Worm (Caenorhabditis elegans) whole organism, L1 larva: Measurements from ENCODE around the gene str-255.

Source experiments
- C04F5.9 ChIP-seq: sonication (generic microtip); optimal IDR thresholded peaks from 2 replicates; lab custom pipeline; 2016; ENCODE audit warnings: missing genetic modification characterization, missing compliant biosample characterization
- C34B4.2 ChIP-seq: sonication (generic microtip); optimal IDR thresholded peaks from 2 replicates; lab custom pipeline; 2017; ENCODE audit warnings: mild to moderate bottlenecking, missing genetic modification characterization, missing compliant biosample characterization
- blmp-1 ChIP-seq: fragments of 150-350 bp; optimal IDR thresholded peaks from 2 replicates; lab custom pipeline; 2014; ENCODE audit warnings: missing biosample characterization, missing genetic modification characterization
- ceh-63 ChIP-seq: fragments of 200-800 bp; sonication (Bioruptor generic); optimal IDR thresholded peaks from 2 replicates; lab custom pipeline; 2018; ENCODE audit warnings: mild to moderate bottlenecking, missing genetic modification characterization, missing compliant biosample characterization
- ceh-8 ChIP-seq: fragments of 200-800 bp; sonication (Bioruptor generic); optimal IDR thresholded peaks from 2 replicates; lab custom pipeline; 2018; ENCODE audit warnings: mild to moderate bottlenecking, missing genetic modification characterization, moderate library complexity, missing compliant biosample characterization
- ceh-88 ChIP-seq: fragments of 200-800 bp; sonication (Bioruptor generic); IDR thresholded peaks from 2 replicates; pipeline ENCODE4 v1.3.6; 2022; ENCODE audit warnings: missing genetic modification characterization, missing compliant biosample characterization
- ces-1 ChIP-seq: fragments of 150-350 bp; optimal IDR thresholded peaks from 2 replicates; lab custom pipeline; 2014; ENCODE audit warnings: missing biosample characterization, missing genetic modification reagents, missing genetic modification characterization
- dpl-1 ChIP-seq, 3 experiments: fragments of 150-350 bp in 2 of 3; sonication (generic microtip) in 1 of 3; optimal IDR thresholded peaks; 2 replicates each; lab custom pipeline; 2014 to 2017; ENCODE audit warnings: missing biosample characterization in 3 of 3, missing genetic modification characterization in 3 of 3, missing genetic modification reagents in 3 of 3
- efl-1 ChIP-seq, 4 experiments: fragments of 150-350 bp; optimal IDR thresholded peaks in 3 of 4; peaks in 1 of 4; 1 replicate in 1 of 4; 2 replicates in 3 of 4; lab custom pipeline; 2014; ENCODE audit warnings: missing biosample characterization in 2 of 4, missing genetic modification characterization in 2 of 4, missing genetic modification reagents in 2 of 4
- egl-13 ChIP-seq: sonication (generic microtip); optimal IDR thresholded peaks from 2 replicates; lab custom pipeline; 2016; ENCODE audit warnings: missing genotype, missing genetic modification reagents, missing genetic modification characterization, missing compliant biosample characterization
- fkh-8 ChIP-seq: sonication (generic microtip); optimal IDR thresholded peaks from 2 replicates; lab custom pipeline; 2016; ENCODE audit warnings: mild to moderate bottlenecking, missing genetic modification characterization, missing compliant biosample characterization
- fos-1 ChIP-seq: fragments of 150-350 bp; optimal IDR thresholded peaks from 2 replicates; lab custom pipeline; 2014; ENCODE audit warnings: missing biosample characterization, missing genetic modification characterization
- hlh-17 ChIP-seq: fragments of 200-800 bp; sonication (Bioruptor generic); optimal IDR thresholded peaks from 2 replicates; lab custom pipeline; 2018; ENCODE audit warnings: missing genetic modification characterization, mild to moderate bottlenecking, missing compliant biosample characterization, moderate library complexity, borderline replicate concordance
- irx-1 ChIP-seq: sonication (generic microtip); optimal IDR thresholded peaks from 2 replicates; lab custom pipeline; 2016; ENCODE audit warnings: missing genetic modification characterization, missing compliant biosample characterization
- isw-1 ChIP-seq: fragments of 200-800 bp; sonication (Bioruptor generic); IDR thresholded peaks from 2 replicates; pipeline ENCODE4 v1.3.6; 2022; ENCODE audit warnings: missing genetic modification characterization, missing compliant biosample characterization
- jun-1 ChIP-seq: fragments of 150-350 bp; optimal IDR thresholded peaks from 2 replicates; lab custom pipeline; 2014; ENCODE audit warnings: missing biosample characterization, missing genetic modification reagents, missing genetic modification characterization
- lin-13 ChIP-seq: fragments of 150-350 bp; optimal IDR thresholded peaks from 2 replicates; lab custom pipeline; 2014; ENCODE audit warnings: missing biosample characterization, missing genetic modification reagents, missing genetic modification characterization
- mdl-1 ChIP-seq, 2 experiments: fragments of 150-350 bp; optimal IDR thresholded peaks; 2 replicates each; lab custom pipeline; 2014 to 2017; ENCODE audit warnings: missing biosample characterization in 2 of 2, missing genetic modification characterization in 2 of 2, inconsistent platforms in 1 of 2
- nhr-19 ChIP-seq: fragments of 200-800 bp; sonication (Bioruptor generic); conservative IDR thresholded peaks from 2 replicates; pipeline ENCODE4 v1.3.6; 2022; ENCODE audit warnings: missing genetic modification characterization, missing compliant biosample characterization
- nhr-47 ChIP-seq: sonication (generic microtip); optimal IDR thresholded peaks from 2 replicates; lab custom pipeline; 2016; ENCODE audit warnings: mild to moderate bottlenecking, missing genetic modification characterization, moderate library complexity, missing compliant biosample characterization
- nhr-71 ChIP-seq: sonication (generic microtip); optimal IDR thresholded peaks from 2 replicates; lab custom pipeline; 2016; ENCODE audit warnings: mild to moderate bottlenecking, missing genetic modification characterization, moderate library complexity, missing compliant biosample characterization
- nhr-77 ChIP-seq: fragments of 150-350 bp; optimal IDR thresholded peaks from 2 replicates; lab custom pipeline; 2014; ENCODE audit warnings: missing biosample characterization, missing genetic modification characterization
- nhr-84 ChIP-seq: sonication (generic microtip); optimal IDR thresholded peaks from 2 replicates; lab custom pipeline; 2017; ENCODE audit warnings: missing biosample characterization, missing genetic modification characterization
- pag-3 ChIP-seq: sonication (generic microtip); optimal IDR thresholded peaks from 2 replicates; lab custom pipeline; 2017; ENCODE audit warnings: missing genetic modification characterization, mild to moderate bottlenecking, missing compliant biosample characterization, antibody characterized with exemption, borderline replicate concordance; ENCODE audit not compliant: insufficient read depth
- rnt-1 ChIP-seq: sonication (generic microtip); optimal IDR thresholded peaks from 2 replicates; lab custom pipeline; 2016; ENCODE audit warnings: mild to moderate bottlenecking, missing genetic modification characterization, moderate library complexity, missing compliant biosample characterization
- sup-37 ChIP-seq: fragments of 200-800 bp; sonication (Bioruptor generic); optimal IDR thresholded peaks from 2 replicates; lab custom pipeline; 2018; ENCODE audit warnings: mild to moderate bottlenecking, missing genetic modification characterization, missing compliant biosample characterization
- tlp-1 ChIP-seq: fragments of 150-350 bp; optimal IDR thresholded peaks from 2 replicates; lab custom pipeline; 2014; ENCODE audit warnings: missing biosample characterization, missing genetic modification characterization
- unc-30 ChIP-seq: sonication (generic microtip); optimal IDR thresholded peaks from 2 replicates; lab custom pipeline; 2017; ENCODE audit warnings: missing biosample characterization, missing genetic modification characterization
- unc-62 ChIP-seq: fragments of 150-350 bp; optimal IDR thresholded peaks from 2 replicates; lab custom pipeline; 2014; ENCODE audit warnings: missing biosample characterization, missing genetic modification reagents, missing genetic modification characterization
- unc-86 ChIP-seq: sonication (generic microtip); optimal IDR thresholded peaks from 2 replicates; lab custom pipeline; 2016; ENCODE audit warnings: missing genetic modification characterization, missing compliant biosample characterization
- xbp-1 ChIP-seq: sonication (generic microtip); optimal IDR thresholded peaks from 2 replicates; lab custom pipeline; 2016; ENCODE audit warnings: missing genetic modification characterization, missing compliant biosample characterization
- zag-1 ChIP-seq: fragments of 150-350 bp; optimal IDR thresholded peaks from 2 replicates; lab custom pipeline; 2014; ENCODE audit warnings: missing biosample characterization, missing genetic modification characterization
- zip-4 ChIP-seq: fragments of 200-800 bp; sonication (Bioruptor generic); optimal IDR thresholded peaks from 2 replicates; lab custom pipeline; 2018; ENCODE audit warnings: mild to moderate bottlenecking, missing genetic modification characterization, moderate library complexity, missing compliant biosample characterization
- ztf-4 ChIP-seq: fragments of 150-350 bp; optimal IDR thresholded peaks from 2 replicates; lab custom pipeline; 2014; ENCODE audit warnings: missing biosample characterization, missing genetic modification characterization

The str-255 gene

ce11 chrV:2191122-2191521 is 27.5 kb upstream of the str-255 start, which contains the start of gene srbc-42:
Gene srbc-42, minus strand, starts transcription at chrV:2191222.
- TF ChIP-seq nhr-77 (no peak), xbp-1 (no peak), fkh-8 (tag; lab: Kevin White, UChicago) (no peak), nhr-47 (no peak), jun-1 (no peak)

DNA sequence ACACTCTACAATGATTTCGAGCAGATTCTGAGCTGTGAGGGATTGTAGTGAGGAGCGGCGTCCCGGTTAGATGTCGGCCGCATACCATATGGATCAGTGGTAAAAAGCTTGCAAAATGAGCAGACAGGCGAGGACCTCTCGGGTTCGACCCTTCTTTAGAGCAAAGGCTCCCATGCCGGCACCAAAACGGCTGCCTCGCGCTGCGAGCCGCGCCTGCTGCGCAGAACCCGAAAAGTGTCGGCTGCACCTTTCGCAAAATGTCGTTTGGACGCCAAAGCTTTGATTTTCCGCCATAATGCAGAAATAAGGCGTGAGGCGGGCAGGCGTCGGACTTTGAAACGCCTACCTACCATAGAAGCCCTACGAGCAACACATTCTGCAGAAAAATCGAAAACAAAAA is 26.7 kb upstream of the str-255 start:
- TF ChIP-seq blmp-1 (tag; lab: Kevin White, UChicago) (no peak), zag-1 (tag; lab: Kevin White, UChicago) (no peak), unc-30 (tag; lab: Kevin White, UChicago) (no peak), zip-4 (GFP tag; lab: Kevin White, UChicago) (no peak), irx-1 (no peak), fos-1 (no peak), nhr-19 (no peak), ceh-63 (GFP tag; lab: Kevin White, UChicago) (no peak), ztf-4 (tag; lab: Kevin White, UChicago) (no peak), nhr-71 (tag; lab: Kevin White, UChicago) (no peak), unc-62 (GFP tag; lab: Kevin White, UChicago) (no peak), ceh-88 (GFP tag; lab: Robert Waterston, UW) (no peak), isw-1 (GFP tag; lab: Robert Waterston, UW) (no peak), sup-37 (GFP tag; lab: Kevin White, UChicago) (no peak), rnt-1 (tag; lab: Kevin White, UChicago) (no peak), egl-13 (no peak), mdl-1 (tag; optimal IDR thresholded peaks at IDR 0.05; lab: Kevin White, UChicago) (no peak), C04F5.9 (no peak)

DNA sequence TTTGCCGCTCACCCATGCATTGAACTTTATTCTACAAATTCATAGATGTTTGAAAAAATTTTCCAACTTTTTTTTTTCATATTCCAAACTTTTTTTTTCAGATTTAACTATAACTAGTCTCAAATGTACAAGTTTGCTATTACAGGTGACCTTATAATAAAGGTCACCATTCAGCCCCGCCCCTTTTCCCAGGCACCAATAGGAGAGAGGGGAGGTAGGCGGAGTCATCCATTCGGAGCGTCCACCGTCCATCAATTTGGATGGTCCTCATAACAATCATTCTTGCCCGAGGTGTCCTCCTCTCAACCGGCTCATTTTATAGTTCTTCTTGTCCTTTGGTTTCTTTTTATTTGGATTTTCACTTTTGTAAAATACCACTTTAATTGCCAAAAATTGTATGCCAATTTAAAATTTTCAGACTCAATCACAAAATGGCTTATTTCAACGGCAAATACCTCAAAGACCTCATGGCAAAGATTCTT is 24.3 kb upstream of the str-255 start, which contains the start of gene Y5H2B.3:
Gene Y5H2B.3, plus strand, starts transcription at position 432 of the 482 bp plus-strand sequence.
- TF ChIP-seq hlh-17 (GFP tag; lab: Kevin White, UChicago) = no peak
- TF ChIP-seq unc-86 (tag; lab: Kevin White, UChicago) = no peak
- no peak for TF ChIP-seq xbp-1
- TF ChIP-seq nhr-19 = no peak
- no peak for TF ChIP-seq tlp-1 (tag; lab: Kevin White, UChicago)
- no peak for TF ChIP-seq pag-3 (tag; lab: Kevin White, UChicago)
- TF ChIP-seq nhr-84 (tag; lab: Kevin White, UChicago) = no peak
- no peak for TF ChIP-seq sup-37 (GFP tag; lab: Kevin White, UChicago)
- TF ChIP-seq fkh-8 (tag; lab: Kevin White, UChicago) = no peak
- no peak for TF ChIP-seq lin-13 (GFP tag; lab: Kevin White, UChicago)
- TF ChIP-seq ces-1 (GFP tag; lab: Kevin White, UChicago) = no peak

DNA sequence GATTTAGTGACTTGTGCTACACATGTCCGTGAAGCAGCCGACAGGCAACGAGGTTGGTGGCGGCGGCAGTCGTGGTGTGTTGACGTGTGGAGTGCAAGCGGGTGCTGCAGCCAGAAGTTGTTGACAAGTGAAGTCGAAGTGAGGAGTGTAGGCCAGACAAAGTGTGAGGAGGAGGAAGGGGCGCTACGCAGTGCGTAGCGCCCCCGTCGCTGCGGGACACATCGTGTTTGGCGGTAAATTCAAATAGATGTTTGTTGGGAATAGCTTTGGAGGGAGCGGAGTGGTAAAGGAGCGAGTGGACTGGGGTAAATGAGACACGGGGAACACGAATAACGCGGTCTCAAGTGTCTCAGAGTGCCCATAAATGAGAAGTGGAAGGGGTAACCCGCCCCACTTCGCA is 21.9 kb upstream of the str-255 start:
- TF ChIP-seq efl-1 (optimal IDR thresholded peaks at IDR 0.05; lab: Kevin White, UChicago) (no peak), efl-1 (GFP tag; optimal IDR thresholded peaks at IDR 0.05 in 1 of 2; lab: Kevin White, UChicago) (peak in 1 of 2 experiments; percentile 10), pag-3 (tag; lab: Kevin White, UChicago) (no peak), C34B4.2 (no peak), dpl-1 (GFP tag; optimal IDR thresholded peaks at IDR 0.05; lab: Kevin White, UChicago) (peak in 1 of 3 experiments; percentile 1), fkh-8 (tag; lab: Kevin White, UChicago) (no peak), C04F5.9 (no peak)

DNA sequence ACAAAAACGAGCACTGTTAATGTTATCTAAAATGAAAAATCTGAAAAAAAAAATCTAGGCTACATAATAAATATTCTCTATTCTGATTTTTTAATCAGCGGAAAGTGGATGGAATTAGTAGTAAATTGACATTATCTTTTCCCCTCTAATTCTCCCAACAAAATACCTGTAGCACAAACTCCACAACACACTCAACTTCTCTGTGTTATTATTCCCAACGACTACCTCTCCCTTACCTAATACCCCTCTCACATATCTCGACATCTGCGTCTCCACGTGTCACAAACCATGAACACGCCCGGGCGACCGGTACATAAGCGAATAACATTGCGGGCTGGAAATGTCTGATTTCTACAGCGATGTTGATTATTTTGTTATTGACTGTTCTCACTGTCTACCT is 19.5 kb upstream of the str-255 start, which contains the start of gene cyp-33C2:
Gene cyp-33C2, plus strand, starts transcription at position 327 of the 400 bp plus-strand sequence.
- no peak for TF ChIP-seq ceh-8 (GFP tag; lab: Kevin White, UChicago)
- peak in 1 of 2 experiments; percentile 2 for TF ChIP-seq efl-1 (optimal IDR thresholded peaks at IDR 0.05; lab: Kevin White, UChicago)
- peak in 1 of 2 experiments; percentile 84 for TF ChIP-seq efl-1 (GFP tag; optimal IDR thresholded peaks at IDR 0.05 in 1 of 2; lab: Kevin White, UChicago)
